Fruit fly (Drosophila melanogaster) whole organism, wandering third instar larva: Measurements from ENCODE around the gene CG11686.

ENCODE experiments used
- Abd-B ChIP-seq: fragments of >200 bp; optimal IDR thresholded peaks from 2 replicates; lab custom pipeline; 2017; ENCODE audit warnings: missing biosample characterization, missing genetic modification characterization
- CG9705 ChIP-seq: fragments of 200-800 bp; sonication (Bioruptor generic); optimal IDR thresholded peaks from 2 replicates; lab custom pipeline; 2018; ENCODE audit warnings: missing biosample characterization, mild to moderate bottlenecking, missing genetic modification characterization
- CrebA ChIP-seq: fragments of 200-800 bp; sonication (Bioruptor generic); optimal IDR thresholded peaks from 2 replicates; lab custom pipeline; 2016; ENCODE audit warnings: missing biosample characterization, mild to moderate bottlenecking, missing genetic modification characterization, borderline replicate concordance
- Dfd ChIP-seq: fragments of >200 bp; optimal IDR thresholded peaks from 2 replicates; lab custom pipeline; 2017; ENCODE audit warnings: missing biosample characterization, missing genetic modification characterization
- Dif ChIP-seq: fragments of 200-275, 200-300 bp; sonication (Bioruptor generic); optimal IDR thresholded peaks from 2 replicates; lab custom pipeline; 2018; ENCODE audit warnings: missing biosample characterization, missing genetic modification characterization; ENCODE audit not compliant: partially characterized antibody
- GATAd ChIP-seq: sonication (Bioruptor generic); optimal IDR thresholded peaks from 2 replicates; lab custom pipeline; 2016; ENCODE audit warnings: missing biosample characterization, missing genetic modification characterization
- HLH106 ChIP-seq: fragments of 200-800 bp; optimal IDR thresholded peaks from 3 replicates; lab custom pipeline; 2019; ENCODE audit warnings: missing biosample characterization, mild to moderate bottlenecking, missing genetic modification characterization, moderate library complexity
- Hr78 ChIP-seq: fragments of >200 bp; optimal IDR thresholded peaks from 2 replicates; lab custom pipeline; 2017; ENCODE audit warnings: missing biosample characterization, missing genetic modification characterization
- Hr83 ChIP-seq: fragments of 200-300 bp; sonication (Bioruptor generic); optimal IDR thresholded peaks from 2 replicates; lab custom pipeline; 2016; ENCODE audit warnings: missing biosample characterization, mild to moderate bottlenecking, missing genetic modification characterization, moderate library complexity; ENCODE audit not compliant: poor library complexity, severe bottlenecking
- Jra ChIP-seq: sonication (Bioruptor generic); optimal IDR thresholded peaks from 2 replicates; lab custom pipeline; 2016; ENCODE audit warnings: missing biosample characterization, missing genetic modification characterization
- Mio ChIP-seq: sonication (Bioruptor generic); optimal IDR thresholded peaks from 2 replicates; lab custom pipeline; 2016; ENCODE audit warnings: missing biosample characterization, missing genetic modification characterization
- Myc ChIP-seq: fragments of >200 bp; optimal IDR thresholded peaks from 2 replicates; lab custom pipeline; 2017
- N ChIP-seq: fragments of >200 bp; optimal IDR thresholded peaks from 2 replicates; lab custom pipeline; 2018; ENCODE audit warnings: missing biosample characterization, missing external identifiers, missing genetic modification characterization
- OdsH ChIP-seq: fragments of 200-800 bp; sonication (Bioruptor generic); optimal IDR thresholded peaks from 2 replicates; lab custom pipeline; 2016; ENCODE audit warnings: missing biosample characterization, mild to moderate bottlenecking, missing genetic modification characterization
- Rel ChIP-seq, 2 experiments: fragments of 200-800 bp; sonication (Bioruptor generic) in 1 of 2; optimal IDR thresholded peaks; 2 replicates in 1 of 2; 3 replicates in 1 of 2; lab custom pipeline; 2016 to 2019; ENCODE audit warnings: mild to moderate bottlenecking in 2 of 2, missing biosample characterization in 2 of 2, missing genetic modification characterization in 2 of 2, moderate library complexity in 1 of 2
- Vsx2 ChIP-seq: fragments of 200-300, 225-300 bp; sonication (Bioruptor generic); optimal IDR thresholded peaks from 2 replicates; lab custom pipeline; 2018; ENCODE audit warnings: missing biosample characterization, missing genetic modification characterization; ENCODE audit not compliant: partially characterized antibody
- br ChIP-seq: fragments of 200-800 bp; sonication (Bioruptor generic); optimal IDR thresholded peaks from 2 replicates; lab custom pipeline; 2016; ENCODE audit warnings: missing biosample characterization, missing genetic modification characterization
- brk ChIP-seq: fragments of 200-800 bp; sonication (Bioruptor generic); optimal IDR thresholded peaks from 2 replicates; lab custom pipeline; 2016; ENCODE audit warnings: missing biosample characterization, mild to moderate bottlenecking, missing genetic modification characterization
- dl ChIP-seq, 2 experiments: fragments of 175-275, 200-275 bp in 1 of 2; fragments of 200-275 bp in 1 of 2; sonication (Bioruptor generic); optimal IDR thresholded peaks; lab custom pipeline; 2018; ENCODE audit warnings: mild to moderate bottlenecking in 2 of 2, missing biosample characterization in 2 of 2, missing genetic modification characterization in 2 of 2, moderate library complexity in 2 of 2; ENCODE audit not compliant: partially characterized antibody in 2 of 2, insufficient read depth in 1 of 2
- dsf ChIP-seq: sonication (Bioruptor generic); optimal IDR thresholded peaks from 2 replicates; lab custom pipeline; 2016; ENCODE audit warnings: missing biosample characterization, missing genetic modification characterization, borderline replicate concordance
- ey ChIP-seq: fragments of 200-800 bp; sonication (Bioruptor generic); optimal IDR thresholded peaks from 2 replicates; lab custom pipeline; 2016; ENCODE audit warnings: missing biosample characterization, missing genetic modification characterization
- fru ChIP-seq: fragments of 200-800 bp; sonication (Bioruptor generic); optimal IDR thresholded peaks from 3 replicates; lab custom pipeline; 2016; ENCODE audit warnings: missing biosample characterization, mild to moderate bottlenecking, missing genetic modification characterization
- h ChIP-seq: fragments of 200-800 bp; sonication (Bioruptor generic); optimal IDR thresholded peaks from 3 replicates; lab custom pipeline; 2016; ENCODE audit warnings: missing biosample characterization, mild to moderate bottlenecking, missing genetic modification characterization
- jim ChIP-seq: fragments of 175-275, 200-325 bp; sonication (Bioruptor generic); optimal IDR thresholded peaks from 2 replicates; lab custom pipeline; 2016; ENCODE audit warnings: missing biosample characterization, mild to moderate bottlenecking, missing genetic modification characterization
- lola ChIP-seq: fragments of >200 bp; optimal IDR thresholded peaks from 2 replicates; lab custom pipeline; 2017; ENCODE audit warnings: missing biosample characterization, missing genetic modification characterization
- pan ChIP-seq: fragments of >200 bp; optimal IDR thresholded peaks from 2 replicates; lab custom pipeline; 2017
- rgr ChIP-seq: fragments of 200-800 bp; sonication (Bioruptor generic); optimal IDR thresholded peaks from 3 replicates; lab custom pipeline; 2016; ENCODE audit warnings: missing biosample characterization, mild to moderate bottlenecking, missing genetic modification characterization
- sage ChIP-seq: fragments of 200-800 bp; sonication (Bioruptor generic); optimal IDR thresholded peaks from 2 replicates; lab custom pipeline; 2016; ENCODE audit warnings: missing biosample characterization, mild to moderate bottlenecking, missing genetic modification characterization
- sv ChIP-seq: fragments of 200-800 bp; sonication (Bioruptor generic); optimal IDR thresholded peaks from 3 replicates; lab custom pipeline; 2016; ENCODE audit warnings: missing biosample characterization, missing genetic modification characterization
- tai ChIP-seq: sonication (Bioruptor generic); optimal IDR thresholded peaks from 2 replicates; lab custom pipeline; 2016; ENCODE audit warnings: missing biosample characterization, missing genetic modification characterization
- usp ChIP-seq: fragments of >200 bp; optimal IDR thresholded peaks from 2 replicates; lab custom pipeline; 2017; ENCODE audit warnings: missing biosample characterization, missing genetic modification characterization
- woc ChIP-seq: sonication (Bioruptor generic); optimal IDR thresholded peaks from 2 replicates; lab custom pipeline; 2016; ENCODE audit warnings: missing biosample characterization, mild to moderate bottlenecking, missing genetic modification characterization

The CG11686 gene

dm6 chr3R:13274257-13274796 lies 14.2 kb downstream of the CG11686 start:
- TF ChIP-seq N = no peak
- TF ChIP-seq OdsH = no peak
- no peak for TF ChIP-seq Vsx2 (GFP tag; lab: Kevin White, UChicago)
- TF ChIP-seq ey = no peak
- no peak for TF ChIP-seq Rel (GFP tag; optimal IDR thresholded peaks at IDR 0.05; lab: Kevin White, UChicago)
- no peak for TF ChIP-seq Rel (tag; optimal IDR thresholded peaks at IDR 0.05; lab: Kevin White, UChicago)
- no peak for TF ChIP-seq pan (lab: Kevin White, UChicago)
- no peak for TF ChIP-seq GATAd
- no peak for TF ChIP-seq HLH106 (tag; lab: Kevin White, UChicago)
- TF ChIP-seq brk (GFP tag; lab: Kevin White, UChicago) = no peak
- no peak for TF ChIP-seq CrebA (GFP tag; lab: Kevin White, UChicago)
- no peak for TF ChIP-seq rgr (GFP tag; lab: Kevin White, UChicago)
- no peak for TF ChIP-seq Dif (GFP tag; lab: Kevin White, UChicago)
- TF ChIP-seq sage (GFP tag; lab: Kevin White, UChicago) = no peak
- TF ChIP-seq Hr83 (GFP tag; lab: Kevin White, UChicago) = no peak
- no peak for TF ChIP-seq Abd-B
- no peak for TF ChIP-seq dsf (GFP tag; lab: Kevin White, UChicago)

dm6 chr3R:13275473-13275872 lies 15.3 kb downstream of the CG11686 start:
- no peak for TF ChIP-seq h (GFP tag; lab: Kevin White, UChicago)
- TF ChIP-seq Dif (GFP tag; lab: Kevin White, UChicago) = no peak
- TF ChIP-seq fru (GFP tag; lab: Kevin White, UChicago) = no peak
- no peak for TF ChIP-seq sv (GFP tag; lab: Kevin White, UChicago)
- no peak for TF ChIP-seq br (GFP tag; lab: Kevin White, UChicago)

- TF ChIP-seq br (GFP tag; lab: Kevin White, UChicago) (no peak), ey (no peak), sage (GFP tag; lab: Kevin White, UChicago) (no peak), woc (no peak), OdsH (no peak), CG9705 (GFP tag; lab: Kevin White, UChicago) (no peak)
Observed at dm6 chr3R:13279419-13279818, 19.3 kb downstream of the CG11686 start, which contains the start of gene CG8630. CG8630 (plus strand) TSS chr3R:13279721.

dm6 chr3R:13285110-13285509 lies 25.0 kb downstream of the CG11686 start:
- TF ChIP-seq usp (GFP tag; lab: Kevin White, UChicago) = no peak
- TF ChIP-seq Dfd = peak; percentile 97

- TF ChIP-seq Hr78 (no peak), dl (GFP tag; optimal IDR thresholded peaks at IDR 0.05; lab: Kevin White, UChicago; ENCODE audit: insufficient read depth in 1 of 2, partially characterized antibody in 2 of 2) (no peak), Myc (no peak), Mio (no peak), Jra (GFP tag; lab: Kevin White, UChicago) (no peak), CG9705 (GFP tag; lab: Kevin White, UChicago) (no peak), sv (GFP tag; lab: Kevin White, UChicago) (no peak), tai (GFP tag; lab: Kevin White, UChicago) (no peak), brk (GFP tag; lab: Kevin White, UChicago) (no peak), lola (no peak), ey (no peak), jim (no peak), HLH106 (tag; lab: Kevin White, UChicago) (no peak)
- TF ChIP-seq, all 38 proteins: peak for 0
Observed at dm6 chr3R:13286118-13286579, 26.0 kb downstream of the CG11686 start, which contains the start of gene CG15888. CG15888 (minus strand) TSS chr3R:13286529.
